Fruit fly (Drosophila melanogaster): ENCODE measurements around the gene Teh3.
A peak's percentile ranks its signal among the peaks of the same experiment; 100 is the strongest.

Gene Teh3

dm6 chr3L:4209078-4209477, 24.6 kb upstream of the Teh3 start, which contains the start of gene Cpr64Aa:
TSS of gene Cpr64Aa (minus strand) at chr3L:4209178.
- TF ChIP-seq Hnf4 (GFP tag; optimal IDR thresholded peaks at IDR 0.05): no peak
- TF ChIP-seq N (GFP tag; optimal IDR thresholded peaks at IDR 0.05): no peak

- TF ChIP-seq Hnf4 (GFP tag; optimal IDR thresholded peaks at IDR 0.05) (no peak), lola (GFP tag; optimal IDR thresholded peaks at IDR 0.05) (no peak), GATAd (GFP tag; optimal IDR thresholded peaks at IDR 0.05) (no peak), sv (GFP tag; optimal IDR thresholded peaks at IDR 0.05) (no peak), CG32264 (GFP tag; optimal IDR thresholded peaks at IDR 0.05) (no peak), pan (optimal IDR thresholded peaks at IDR 0.05) (no peak), jim (GFP tag; optimal IDR thresholded peaks at IDR 0.05) (no peak), usp (GFP tag; optimal IDR thresholded peaks at IDR 0.05) (no peak), foxo (GFP tag; optimal IDR thresholded peaks at IDR 0.05) (no peak), Rel (GFP tag; optimal IDR thresholded peaks at IDR 0.05) (no peak), Rel (tag; optimal IDR thresholded peaks at IDR 0.05) (no peak), h (GFP tag; optimal IDR thresholded peaks at IDR 0.05) (no peak), woc (GFP tag; optimal IDR thresholded peaks at IDR 0.05) (no peak), Dif (GFP tag; optimal IDR thresholded peaks at IDR 0.05; ENCODE audit: partially characterized antibody) (no peak), N (GFP tag; optimal IDR thresholded peaks at IDR 0.05) (no peak)
These were observed 20.4 kb upstream of the Teh3 start for dm6 chr3L:4204867-4205266.

dm6 chr3L:4204239-4204638, 19.8 kb upstream of the Teh3 start, which contains the start of gene CG15005:
TSS of gene CG15005 (minus strand) at chr3L:4204339.
- TF ChIP-seq Mio (GFP tag; optimal IDR thresholded peaks at IDR 0.05): no peak
- TF ChIP-seq jim (GFP tag; optimal IDR thresholded peaks at IDR 0.05): no peak
- no peak for TF ChIP-seq fru (GFP tag; optimal IDR thresholded peaks at IDR 0.05)
- TF ChIP-seq br (GFP tag; optimal IDR thresholded peaks at IDR 0.05): no peak
- TF ChIP-seq CG9705 (GFP tag; optimal IDR thresholded peaks at IDR 0.05): no peak
- no peak for TF ChIP-seq Hr78 (GFP tag; optimal IDR thresholded peaks at IDR 0.05)
- TF ChIP-seq Jra (GFP tag; optimal IDR thresholded peaks at IDR 0.05): no peak
- TF ChIP-seq brk (GFP tag; optimal IDR thresholded peaks at IDR 0.05): no peak
- TF ChIP-seq Hnf4 (GFP tag; optimal IDR thresholded peaks at IDR 0.05): no peak
- TF ChIP-seq woc (GFP tag; optimal IDR thresholded peaks at IDR 0.05): no peak
- no peak for TF ChIP-seq CG32264 (GFP tag; optimal IDR thresholded peaks at IDR 0.05)
- no peak for TF ChIP-seq GATAd (GFP tag; optimal IDR thresholded peaks at IDR 0.05)
- no peak for TF ChIP-seq rgr (GFP tag; optimal IDR thresholded peaks at IDR 0.05)
- TF ChIP-seq Dif (GFP tag; optimal IDR thresholded peaks at IDR 0.05; ENCODE audit: partially characterized antibody): no peak
- TF ChIP-seq N (GFP tag; optimal IDR thresholded peaks at IDR 0.05): no peak
- TF ChIP-seq sv (GFP tag; optimal IDR thresholded peaks at IDR 0.05): no peak

- TF ChIP-seq tai (GFP tag; optimal IDR thresholded peaks at IDR 0.05): no peak
- no peak for TF ChIP-seq Hr78 (GFP tag; optimal IDR thresholded peaks at IDR 0.05)
- TF ChIP-seq sv (GFP tag; optimal IDR thresholded peaks at IDR 0.05): no peak
- TF ChIP-seq psq (GFP tag; optimal IDR thresholded peaks at IDR 0.05): no peak
- TF ChIP-seq fru (GFP tag; optimal IDR thresholded peaks at IDR 0.05): no peak
- TF ChIP-seq sage (GFP tag; optimal IDR thresholded peaks at IDR 0.05): no peak
- TF ChIP-seq Rel (GFP tag; optimal IDR thresholded peaks at IDR 0.05): no peak
- peak; percentile 57 for TF ChIP-seq Rel (tag; optimal IDR thresholded peaks at IDR 0.05)
- no peak for TF ChIP-seq Abd-B (GFP tag; optimal IDR thresholded peaks at IDR 0.05)
- TF ChIP-seq Jra (GFP tag; optimal IDR thresholded peaks at IDR 0.05): no peak
- TF ChIP-seq foxo (GFP tag; optimal IDR thresholded peaks at IDR 0.05): peak in 1 of 2 experiments; percentile 16
- TF ChIP-seq Myc (optimal IDR thresholded peaks at IDR 0.05): no peak
- TF ChIP-seq lola (GFP tag; optimal IDR thresholded peaks at IDR 0.05): no peak
- TF ChIP-seq pan (optimal IDR thresholded peaks at IDR 0.05): no peak
- no peak for TF ChIP-seq CG32264 (GFP tag; optimal IDR thresholded peaks at IDR 0.05)
- no peak for TF ChIP-seq ey (GFP tag; optimal IDR thresholded peaks at IDR 0.05)
These were observed 9.5 kb upstream of the Teh3 start, which contains the start of gene CG43367 for dm6 chr3L:4193730-4194649. TSS of gene CG43367 (plus strand) at chr3L:4193993.

- TF ChIP-seq woc (GFP tag; optimal IDR thresholded peaks at IDR 0.05) (peak; percentile 9), Myc (optimal IDR thresholded peaks at IDR 0.05) (peak; percentile 64), Dfd (GFP tag; optimal IDR thresholded peaks at IDR 0.05) (no peak)
These were observed 3.6 kb upstream of the Teh3 start, which contains the start of the genes Teh2 and tipE for dm6 chr3L:4187930-4188523. TSS of gene Teh2 (minus strand) at chr3L:4188023. TSS of gene tipE (plus strand) at chr3L:4188499.

Measured in whole organism, wandering third instar larva.